Fruit fly (Drosophila melanogaster): ENCODE data around the gene CG17328.
A peak's percentile ranks its signal among the peaks of the same experiment; 100 is the strongest.

The CG17328 gene

DNA sequence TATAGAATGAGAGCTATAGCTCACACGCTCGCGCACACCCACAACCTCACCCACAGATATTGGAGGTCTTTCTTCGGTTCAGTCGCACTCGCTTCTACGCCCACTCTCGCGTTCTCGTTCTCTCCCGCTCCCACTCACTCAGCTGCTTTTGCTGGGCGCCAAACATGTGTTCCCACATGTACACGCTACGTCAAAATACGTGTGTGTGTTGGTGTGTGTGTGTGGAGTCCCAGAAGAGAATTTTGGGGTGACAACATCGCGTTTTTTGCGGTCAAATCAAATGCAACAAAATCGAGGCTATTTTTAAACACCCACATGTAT lies 28.3 kb upstream of the CG17328 start:
- TF ChIP-seq CG3847 (GFP tag; IDR thresholded peaks at IDR 0.05) (no peak), Camta (GFP tag; optimal IDR thresholded peaks at IDR 0.05) (no peak), inv (GFP tag; IDR thresholded peaks at IDR 0.05; ENCODE audit: partially characterized antibody) (no peak), rib (GFP tag; IDR thresholded peaks at IDR 0.05) (no peak), otp (GFP tag; IDR thresholded peaks at IDR 0.05) (no peak), yki (optimal IDR thresholded peaks at IDR 0.05) (no peak), ttk (GFP tag; IDR thresholded peaks at IDR 0.05) (no peak), repo (GFP tag; optimal IDR thresholded peaks at IDR 0.05) (no peak), Med (GFP tag) (peak; percentile 78), HLH54F (GFP tag; optimal IDR thresholded peaks at IDR 0.05) (no peak), CG4424 (GFP tag; optimal IDR thresholded peaks at IDR 0.05) (no peak), H15 (GFP tag; IDR thresholded peaks at IDR 0.05) (no peak), CG11695 (GFP tag; IDR thresholded peaks at IDR 0.05) (no peak), CG30431 (GFP tag; optimal IDR thresholded peaks at IDR 0.05) (no peak), CG8359 (GFP tag; optimal IDR thresholded peaks at IDR 0.05; ENCODE audit: borderline replicate concordance) (no peak), fu2 (GFP tag; optimal IDR thresholded peaks at IDR 0.05) (no peak), nerfin-2 (GFP tag; IDR thresholded peaks at IDR 0.05; ENCODE audit: partially characterized antibody) (no peak), pros (GFP tag; optimal IDR thresholded peaks at IDR 0.05) (no peak), CG1233 (GFP tag; optimal IDR thresholded peaks at IDR 0.05) (no peak), CG4360 (GFP tag; IDR thresholded peaks at IDR 0.05) (no peak), lov (optimal IDR thresholded peaks at IDR 0.05) (no peak), lov (GFP tag; IDR thresholded peaks at IDR 0.05) (no peak), Sin3A (optimal IDR thresholded peaks at IDR 0.05) (no peak), Eip74EF (GFP tag; optimal IDR thresholded peaks at IDR 0.05) (no peak), bab2 (GFP tag; optimal IDR thresholded peaks at IDR 0.05) (no peak), Pdp1 (GFP tag; optimal IDR thresholded peaks at IDR 0.05) (peak in 1 of 2 experiments; percentile 17), stwl (tag; optimal IDR thresholded peaks at IDR 0.05) (no peak), dpn (GFP tag; optimal IDR thresholded peaks at IDR 0.05) (no peak), eyg (GFP tag; optimal IDR thresholded peaks at IDR 0.05) (no peak), CG10366 (GFP tag; IDR thresholded peaks at IDR 0.05) (no peak), Fer1 (GFP tag; optimal IDR thresholded peaks at IDR 0.05) (peak; percentile 33), seq (GFP tag; IDR thresholded peaks at IDR 0.05) (no peak), PHDP (tag; optimal IDR thresholded peaks at IDR 0.05) (no peak), ranshi (GFP tag; IDR thresholded peaks at IDR 0.05) (no peak), CG8089 (GFP tag; optimal IDR thresholded peaks at IDR 0.05) (no peak), CG8388 (GFP tag; optimal IDR thresholded peaks at IDR 0.05) (no peak), corto (GFP tag; optimal IDR thresholded peaks at IDR 0.05) (no peak), Mrtf (GFP tag; IDR thresholded peaks at IDR 0.05) (no peak), schlank (tag; optimal IDR thresholded peaks at IDR 0.05) (no peak), Atf6 (GFP tag; IDR thresholded peaks at IDR 0.05) (no peak), Dip2 (GFP tag; IDR thresholded peaks at IDR 0.05) (no peak), Ada2b (GFP tag; IDR thresholded peaks at IDR 0.05) (no peak), CG16863 (GFP tag; optimal IDR thresholded peaks at IDR 0.05) (no peak), CG17829 (tag; optimal IDR thresholded peaks at IDR 0.05) (no peak), CG10431 (GFP tag; optimal IDR thresholded peaks at IDR 0.05) (no peak), CG14667 (GFP tag; IDR thresholded peaks at IDR 0.05) (no peak), cad (GFP tag; optimal IDR thresholded peaks at IDR 0.05) (no peak), CG7271 (tag; optimal IDR thresholded peaks at IDR 0.05) (no peak), wor (GFP tag; IDR thresholded peaks at IDR 0.05) (no peak), D19B (GFP tag; optimal IDR thresholded peaks at IDR 0.05) (no peak), disco-r (GFP tag; optimal IDR thresholded peaks at IDR 0.05) (no peak), Asciz (GFP tag; optimal IDR thresholded peaks at IDR 0.05) (no peak), CoRest (tag; optimal IDR thresholded peaks at IDR 0.05) (no peak), Awh (GFP tag; IDR thresholded peaks at IDR 0.05) (no peak)

Measured in whole organism, embryonic.